Worm (Caenorhabditis elegans) whole organism, young adult: ENCODE data around the gene aak-2.

Experiments used
- C06A6.2 ChIP-seq: fragments of 200-800 bp; sonication (Bioruptor generic); conservative IDR thresholded peaks from 2 replicates; pipeline ENCODE4 v1.3.6; 2022; ENCODE audit warnings: missing genetic modification characterization, missing compliant biosample characterization
- aptf-2 ChIP-seq: fragments of 200-800 bp; sonication (Bioruptor generic); conservative IDR thresholded peaks from 2 replicates; pipeline ENCODE4 v1.3.6; 2022; ENCODE audit warnings: missing genetic modification reagents, missing genetic modification characterization, missing compliant biosample characterization
- attf-3 ChIP-seq: fragments of 200-800 bp; sonication (Bioruptor generic); conservative IDR thresholded peaks from 2 replicates; pipeline ENCODE4 v1.3.6; 2022; ENCODE audit warnings: missing genetic modification reagents, missing genetic modification characterization, missing compliant biosample characterization
- rcor-1 ChIP-seq: fragments of 200-800 bp; sonication (Bioruptor generic); IDR thresholded peaks from 2 replicates; pipeline ENCODE4 v1.3.6; 2022; ENCODE audit warnings: missing genetic modification reagents, missing genetic modification characterization, missing compliant biosample characterization

- TF ChIP-seq rcor-1 (GFP tag; lab: Robert Waterston, UW) (no peak), aptf-2 (no peak), attf-3 (GFP tag; lab: Robert Waterston, UW) (no peak), C06A6.2 (GFP tag; lab: Robert Waterston, UW) (no peak)
Observed at ce11 chrX:16840738-16841137, 44.9 kb downstream of the aak-2 start, which contains the start of gene dyla-1.
